Worm (Caenorhabditis elegans): ENCODE measurements around the gene Y43F8B.28.

Y43F8B.28 gene

DNA sequence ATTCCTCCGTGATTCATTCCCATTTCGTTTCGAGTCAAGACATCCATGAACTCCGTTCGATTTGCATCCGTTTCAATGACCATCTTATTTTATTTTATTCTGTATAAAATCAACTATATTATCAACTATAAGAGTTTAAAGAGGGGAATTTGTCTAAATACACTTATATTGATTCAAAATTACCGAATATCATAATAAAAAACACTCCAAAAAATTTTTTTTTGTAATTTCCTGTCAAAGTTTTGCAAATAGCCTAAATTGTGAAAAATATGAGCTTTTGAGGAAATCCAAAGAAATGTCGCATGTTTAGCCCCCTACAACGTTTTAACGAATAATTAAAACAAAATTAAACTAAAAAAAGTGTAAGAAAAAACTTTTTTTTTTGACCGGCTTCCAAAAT lies 23.1 kb upstream of the Y43F8B.28 start, which contains the start of gene Y43F8B.15:
TSS of gene Y43F8B.15 (minus strand) at position 101 of the 400 bp plus-strand sequence.
- TF ChIP-seq scrt-1 (GFP tag; IDR thresholded peaks at IDR 0.05) (no peak), F13C5.2 (tag; optimal IDR thresholded peaks at IDR 0.05) (no peak), tbx-37 (GFP tag; conservative IDR thresholded peaks at IDR 0.05) (no peak), ama-1 (optimal IDR thresholded peaks at IDR 0.05) (no peak), flt-1 (GFP tag; IDR thresholded peaks at IDR 0.05) (no peak), B0310.2 (tag; optimal IDR thresholded peaks at IDR 0.05) (no peak), pes-1 (GFP tag; IDR thresholded peaks at IDR 0.05) (no peak), aly-1 (tag; optimal IDR thresholded peaks at IDR 0.05) (no peak), sea-1 (GFP tag; conservative IDR thresholded peaks at IDR 0.05) (no peak)

DNA sequence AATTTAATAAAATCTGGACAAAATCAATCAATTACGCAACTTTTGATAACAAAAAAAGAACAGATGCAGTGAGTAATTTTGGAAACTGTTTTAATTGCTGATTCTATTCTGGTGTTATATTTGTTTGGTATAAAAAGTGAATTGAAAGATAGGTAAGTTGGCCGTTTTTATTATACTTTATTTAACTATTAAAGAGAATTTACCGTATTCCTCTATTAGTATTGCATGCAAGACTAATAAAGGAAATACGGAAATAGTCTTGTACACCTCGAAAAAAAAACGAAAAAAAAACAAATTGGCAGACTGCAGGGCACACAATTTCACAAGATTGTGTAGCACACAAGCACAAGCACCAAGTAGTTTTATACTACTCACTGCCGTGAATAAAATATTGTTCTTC lies 22.5 kb upstream of the Y43F8B.28 start, which contains the start of gene Y43F8B.25:
TSS of gene Y43F8B.25 (plus strand) at position 301 of the 400 bp plus-strand sequence.
- TF ChIP-seq flt-1 (GFP tag; IDR thresholded peaks at IDR 0.05): no peak
- no peak for TF ChIP-seq tbx-37 (GFP tag; conservative IDR thresholded peaks at IDR 0.05)
- TF ChIP-seq sea-1 (GFP tag; conservative IDR thresholded peaks at IDR 0.05): no peak
- no peak for TF ChIP-seq ets-7 (tag; optimal IDR thresholded peaks at IDR 0.05)
- no peak for TF ChIP-seq aly-1 (tag; optimal IDR thresholded peaks at IDR 0.05)
- TF ChIP-seq hmg-4 (GFP tag; optimal IDR thresholded peaks at IDR 0.05): no peak
- TF ChIP-seq pes-1 (GFP tag; IDR thresholded peaks at IDR 0.05): no peak
- TF ChIP-seq ama-1 (optimal IDR thresholded peaks at IDR 0.05): no peak
- no peak for TF ChIP-seq hmbx-1 (tag; optimal IDR thresholded peaks at IDR 0.05)
- no peak for TF ChIP-seq B0310.2 (tag; optimal IDR thresholded peaks at IDR 0.05)
- no peak for TF ChIP-seq scrt-1 (GFP tag; IDR thresholded peaks at IDR 0.05)
- TF ChIP-seq hnd-1 (tag; optimal IDR thresholded peaks at IDR 0.05): no peak
- TF ChIP-seq ceh-36 (tag; optimal IDR thresholded peaks at IDR 0.05): no peak
- no peak for TF ChIP-seq ceh-13 (GFP tag; optimal IDR thresholded peaks at IDR 0.05)
- TF ChIP-seq F13C5.2 (tag; optimal IDR thresholded peaks at IDR 0.05): no peak
- no peak for TF ChIP-seq tra-4 (tag; optimal IDR thresholded peaks at IDR 0.05)
- no peak for TF ChIP-seq tbx-11 (GFP tag; IDR thresholded peaks at IDR 0.05)

DNA sequence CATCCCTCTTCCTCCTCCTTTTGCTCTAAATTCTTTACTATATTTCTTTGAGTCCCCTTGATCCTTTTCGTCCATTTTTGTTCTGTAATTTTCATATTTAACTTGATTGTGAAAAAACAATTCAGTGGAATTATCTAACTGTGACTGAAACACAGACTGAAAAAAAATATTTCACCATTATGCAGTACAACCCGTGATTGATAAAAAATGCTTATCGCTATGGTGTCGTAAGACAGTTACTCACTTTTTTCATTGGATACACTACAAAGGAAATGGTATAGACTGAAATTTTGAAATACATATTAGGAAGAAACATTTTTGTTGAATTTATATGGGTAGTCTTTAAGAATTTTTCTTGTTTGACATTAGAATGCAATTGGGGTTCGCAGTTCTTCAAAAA lies 17.5 kb upstream of the Y43F8B.28 start, which contains the start of gene Y43F8B.23:
TSS of gene Y43F8B.23 (minus strand) at position 75 of the 400 bp plus-strand sequence.
- TF ChIP-seq aly-1 (tag; optimal IDR thresholded peaks at IDR 0.05) (no peak), pes-1 (GFP tag; IDR thresholded peaks at IDR 0.05) (no peak), scrt-1 (GFP tag; IDR thresholded peaks at IDR 0.05) (no peak), tbx-37 (GFP tag; conservative IDR thresholded peaks at IDR 0.05) (no peak), B0310.2 (tag; optimal IDR thresholded peaks at IDR 0.05) (no peak), hnd-1 (tag; optimal IDR thresholded peaks at IDR 0.05) (no peak), hmg-4 (GFP tag; optimal IDR thresholded peaks at IDR 0.05) (no peak), ets-7 (tag; optimal IDR thresholded peaks at IDR 0.05) (no peak), sea-1 (GFP tag; conservative IDR thresholded peaks at IDR 0.05) (no peak), ama-1 (optimal IDR thresholded peaks at IDR 0.05) (no peak), tbx-11 (GFP tag; IDR thresholded peaks at IDR 0.05) (no peak), tra-4 (tag; optimal IDR thresholded peaks at IDR 0.05) (no peak), flt-1 (GFP tag; IDR thresholded peaks at IDR 0.05) (no peak), F13C5.2 (tag; optimal IDR thresholded peaks at IDR 0.05) (no peak), ceh-36 (tag; optimal IDR thresholded peaks at IDR 0.05) (no peak)

DNA sequence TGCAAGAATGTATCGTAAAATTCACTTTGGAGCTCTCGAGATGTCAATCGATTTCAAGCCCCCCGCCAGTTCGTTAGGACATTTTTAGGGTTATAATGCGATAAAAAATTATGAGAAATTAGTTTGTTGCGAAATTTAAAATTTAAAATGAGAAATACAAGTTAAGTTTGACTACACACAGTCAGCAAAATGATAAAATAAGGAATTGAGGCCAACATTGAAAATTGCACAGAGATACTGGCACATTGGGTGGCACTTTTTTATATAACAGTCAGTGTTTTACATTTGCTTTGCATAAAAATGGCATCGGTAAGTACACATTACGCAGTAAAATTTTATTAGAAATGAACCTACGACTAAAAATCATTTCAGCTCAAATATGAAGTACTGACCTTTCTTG lies 17.0 kb upstream of the Y43F8B.28 start, which contains the start of gene Y43F8B.12:
TSS of gene Y43F8B.12 (plus strand) at position 301 of the 400 bp plus-strand sequence.
- TF ChIP-seq tra-4 (tag; optimal IDR thresholded peaks at IDR 0.05) (no peak), tbx-11 (GFP tag; IDR thresholded peaks at IDR 0.05) (no peak), ets-7 (tag; optimal IDR thresholded peaks at IDR 0.05) (no peak), hmbx-1 (tag; optimal IDR thresholded peaks at IDR 0.05) (no peak), F13C5.2 (tag; optimal IDR thresholded peaks at IDR 0.05) (no peak), flt-1 (GFP tag; IDR thresholded peaks at IDR 0.05) (no peak), pes-1 (GFP tag; IDR thresholded peaks at IDR 0.05) (no peak), hmg-4 (GFP tag; optimal IDR thresholded peaks at IDR 0.05) (no peak), ceh-13 (GFP tag; optimal IDR thresholded peaks at IDR 0.05) (no peak), ceh-36 (tag; optimal IDR thresholded peaks at IDR 0.05) (no peak), hnd-1 (tag; optimal IDR thresholded peaks at IDR 0.05) (no peak), sea-1 (GFP tag; conservative IDR thresholded peaks at IDR 0.05) (no peak)

DNA sequence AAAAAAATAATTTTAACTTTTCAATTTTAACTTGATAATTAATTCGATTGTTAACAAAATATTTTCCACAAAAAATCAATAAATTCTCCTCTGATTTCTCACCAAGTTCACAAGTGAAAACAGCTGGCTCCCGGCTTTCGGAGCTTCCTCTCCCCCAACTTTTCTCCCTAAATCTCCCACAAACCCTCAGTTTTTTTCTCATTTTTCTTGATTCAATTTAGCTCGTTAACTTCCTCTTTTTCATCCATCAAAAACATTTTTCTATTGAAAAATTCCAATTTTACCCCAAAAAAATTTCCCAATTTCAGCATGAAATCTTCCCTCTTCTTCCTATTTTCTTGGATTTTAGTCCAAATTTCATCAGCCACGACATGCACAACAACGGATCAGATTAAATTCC lies 14.7 kb upstream of the Y43F8B.28 start, which contains the start of gene Y43F8B.11:
TSS of gene Y43F8B.11 (plus strand) at position 301 of the 400 bp plus-strand sequence.
- TF ChIP-seq sea-1 (GFP tag; conservative IDR thresholded peaks at IDR 0.05): no peak
- no peak for TF ChIP-seq B0310.2 (tag; optimal IDR thresholded peaks at IDR 0.05)
- no peak for TF ChIP-seq hmbx-1 (tag; optimal IDR thresholded peaks at IDR 0.05)
- no peak for TF ChIP-seq hmg-4 (GFP tag; optimal IDR thresholded peaks at IDR 0.05)
- TF ChIP-seq aly-1 (tag; optimal IDR thresholded peaks at IDR 0.05): no peak
- TF ChIP-seq tbx-37 (GFP tag; conservative IDR thresholded peaks at IDR 0.05): no peak
- no peak for TF ChIP-seq tra-4 (tag; optimal IDR thresholded peaks at IDR 0.05)
- TF ChIP-seq ceh-13 (GFP tag; optimal IDR thresholded peaks at IDR 0.05): no peak

DNA sequence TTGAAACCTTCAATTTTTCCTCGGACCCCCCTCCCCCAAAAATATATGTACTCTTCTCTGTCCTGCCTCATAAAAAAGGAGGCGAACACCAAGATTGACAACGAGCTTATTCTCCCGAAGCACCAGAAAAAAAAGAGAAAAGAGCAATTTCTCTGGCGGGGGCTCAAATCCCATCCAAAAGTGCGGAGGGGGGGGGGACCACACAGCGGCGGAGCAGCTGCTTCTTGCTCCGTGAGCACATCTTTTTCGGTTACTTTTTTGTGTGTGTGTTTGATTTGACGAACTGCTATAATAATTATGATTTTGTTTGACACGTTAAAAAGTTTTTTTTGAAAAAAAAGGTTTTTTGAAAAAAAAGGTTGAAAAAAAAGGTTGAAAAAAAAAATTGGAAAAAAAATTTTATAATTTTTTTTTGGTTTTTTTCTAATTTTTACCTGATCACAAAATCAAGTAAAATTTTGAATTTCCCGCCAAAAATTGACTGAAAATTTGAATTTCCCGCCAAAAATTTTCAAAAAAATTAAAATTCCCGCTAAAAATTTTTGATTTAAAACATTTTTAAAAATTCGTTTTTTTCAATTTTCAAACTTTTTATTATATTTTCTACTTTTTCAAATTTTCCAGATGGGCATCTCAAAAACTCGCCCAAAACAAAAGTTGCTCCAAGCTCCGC lies 11.1 kb upstream of the Y43F8B.28 start, which contains the start of gene Y43F8B.10:
TSS of gene Y43F8B.10 (plus strand) at position 623 of the 673 bp plus-strand sequence.
- TF ChIP-seq hnd-1 (tag; optimal IDR thresholded peaks at IDR 0.05) (no peak), flt-1 (GFP tag; IDR thresholded peaks at IDR 0.05) (no peak), F13C5.2 (tag; optimal IDR thresholded peaks at IDR 0.05) (no peak)

DNA sequence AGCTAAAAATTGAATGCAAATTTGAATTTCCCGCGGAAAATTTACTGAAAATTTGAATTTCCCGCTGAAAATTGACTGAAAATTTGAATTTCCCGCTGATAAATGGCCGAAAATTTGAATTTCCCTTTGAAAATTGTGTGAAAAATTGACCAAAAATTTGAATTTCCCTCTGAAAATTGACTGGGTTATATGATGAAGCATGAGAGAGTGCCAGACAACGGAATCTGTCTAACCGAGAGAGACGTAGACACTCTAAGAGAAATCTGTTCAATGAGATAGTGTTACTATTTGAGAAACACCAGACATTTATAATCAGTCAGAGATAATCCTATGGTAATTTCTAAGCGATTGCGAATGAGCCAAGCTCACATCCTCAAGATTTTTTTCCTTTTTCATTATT lies 7.8 kb upstream of the Y43F8B.28 start:
- TF ChIP-seq hmg-4 (GFP tag; optimal IDR thresholded peaks at IDR 0.05): no peak

DNA sequence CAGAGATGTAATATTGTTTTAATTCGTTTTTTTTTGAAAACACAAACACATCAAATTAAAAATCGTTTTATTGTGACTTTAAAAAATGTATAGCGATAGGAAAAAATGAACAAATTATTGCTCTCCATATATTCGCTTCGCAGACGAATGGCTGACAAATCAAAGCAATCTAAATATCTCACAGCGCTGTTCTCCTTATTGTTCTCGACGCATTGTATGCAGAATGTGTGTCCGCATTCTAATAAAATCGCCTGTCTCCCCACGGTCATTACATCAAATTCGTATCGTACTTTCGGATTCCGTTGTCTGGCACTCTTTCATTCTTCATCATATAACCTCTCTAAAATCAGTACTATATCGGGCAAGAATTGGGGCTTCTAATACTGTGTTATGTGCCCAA lies 7.3 kb upstream of the Y43F8B.28 start, which contains the start of gene Y43F8B.9:
TSS of gene Y43F8B.9 (plus strand) at position 301 of the 400 bp plus-strand sequence.
- TF ChIP-seq tbx-11 (GFP tag; IDR thresholded peaks at IDR 0.05) (no peak), scrt-1 (GFP tag; IDR thresholded peaks at IDR 0.05) (no peak), tra-4 (tag; optimal IDR thresholded peaks at IDR 0.05) (no peak), ama-1 (optimal IDR thresholded peaks at IDR 0.05) (no peak), aly-1 (tag; optimal IDR thresholded peaks at IDR 0.05) (no peak), tbx-37 (GFP tag; conservative IDR thresholded peaks at IDR 0.05) (no peak), hmbx-1 (tag; optimal IDR thresholded peaks at IDR 0.05) (no peak), ceh-13 (GFP tag; optimal IDR thresholded peaks at IDR 0.05) (no peak), sea-1 (GFP tag; conservative IDR thresholded peaks at IDR 0.05) (no peak), ets-7 (tag; optimal IDR thresholded peaks at IDR 0.05) (no peak), F13C5.2 (tag; optimal IDR thresholded peaks at IDR 0.05) (no peak), ceh-36 (tag; optimal IDR thresholded peaks at IDR 0.05) (no peak), hnd-1 (tag; optimal IDR thresholded peaks at IDR 0.05) (no peak)

Measured in whole organism, early embryonic.